Fruit fly (Drosophila melanogaster) ovary, adult (tissue): Measurements from ENCODE around the gene Edem1.

Experiments used
- CG17801 ChIP-seq: fragments of 200-800 bp; optimal IDR thresholded peaks from 2 replicates; lab custom pipeline; 2019; ENCODE audit warnings: missing biosample characterization, mild to moderate bottlenecking, missing genetic modification characterization, moderate library complexity; ENCODE audit not compliant: partially characterized antibody

Gene Edem1

dm6 chrX:1908757-1909156, at the start of gene Edem1, which contains the start of gene Rbcn-3B:
Edem1 (minus strand) TSS chrX:1908827.
Rbcn-3B (plus strand) TSS chrX:1908920.
- peak; percentile 63 for TF ChIP-seq CG17801 (GFP tag; lab: Kevin White, UChicago)

dm6 chrX:1952898-1953297, 44.3 kb upstream of the Edem1 start:
- TF ChIP-seq CG17801 (GFP tag; lab: Kevin White, UChicago) = no peak

- peak; percentile 91 for TF ChIP-seq CG17801 (GFP tag; lab: Kevin White, UChicago)
These were observed 42.9 kb upstream of the Edem1 start for dm6 chrX:1951391-1952066.

dm6 chrX:1950311-1950710, 41.7 kb upstream of the Edem1 start:
- no peak for TF ChIP-seq CG17801 (GFP tag; lab: Kevin White, UChicago)

- no peak for TF ChIP-seq CG17801 (GFP tag; lab: Kevin White, UChicago)
These were observed 41.0 kb upstream of the Edem1 start for dm6 chrX:1949598-1949997.

- peak; percentile 94 for TF ChIP-seq CG17801 (GFP tag; lab: Kevin White, UChicago)
These were observed 40.0 kb upstream of the Edem1 start for dm6 chrX:1948508-1949065.

dm6 chrX:1947900-1948374, 39.3 kb upstream of the Edem1 start:
- no peak for TF ChIP-seq CG17801 (GFP tag; lab: Kevin White, UChicago)

dm6 chrX:1947178-1947872, 38.7 kb upstream of the Edem1 start:
- peak; percentile 91 for TF ChIP-seq CG17801 (GFP tag; lab: Kevin White, UChicago)

dm6 chrX:1945241-1945640, 36.6 kb upstream of the Edem1 start:
- no peak for TF ChIP-seq CG17801 (GFP tag; lab: Kevin White, UChicago)

- no peak for TF ChIP-seq CG17801 (GFP tag; lab: Kevin White, UChicago)
These were observed 35.9 kb upstream of the Edem1 start for dm6 chrX:1944245-1945114.

- no peak for TF ChIP-seq CG17801 (GFP tag; lab: Kevin White, UChicago)
These were observed 35.0 kb upstream of the Edem1 start for dm6 chrX:1943337-1944244.

- no peak for TF ChIP-seq CG17801 (GFP tag; lab: Kevin White, UChicago)
These were observed 33.1 kb upstream of the Edem1 start, which contains the start of gene Hr4 for dm6 chrX:1941669-1942092. Hr4 (plus strand) TSS chrX:1941940.

- TF ChIP-seq CG17801 (GFP tag; lab: Kevin White, UChicago) = peak; percentile 57
These were observed 31.4 kb upstream of the Edem1 start, which contains the start of the genes CG3857 and CG3587 for dm6 chrX:1940020-1940419. CG3857 (minus strand) TSS chrX:1940040. CG3587 (plus strand) TSS chrX:1940307.
